Worm (Caenorhabditis elegans) whole organism, L4 larva: ENCODE measurements around the gene C18A11.3.

Source experiments
- ZK546.5 ChIP-seq, 2 experiments: sonication (generic microtip); optimal IDR thresholded peaks; 2 replicates each; lab custom pipeline; 2017; ENCODE audit warnings: missing biosample characterization in 2 of 2, missing genetic modification characterization in 2 of 2
- egl-27 ChIP-seq: sonication (generic microtip); optimal IDR thresholded peaks from 3 replicates; lab custom pipeline; 2017; ENCODE audit warnings: missing biosample characterization, missing genetic modification reagents, missing genetic modification characterization
- fos-1 ChIP-seq: fragments of 150-350 bp; optimal IDR thresholded peaks from 2 replicates; lab custom pipeline; 2014; ENCODE audit warnings: missing biosample characterization, missing genetic modification characterization
- jun-1 ChIP-seq: fragments of 150-350 bp; optimal IDR thresholded peaks from 2 replicates; lab custom pipeline; 2014; ENCODE audit warnings: missing biosample characterization, missing genetic modification reagents, missing genetic modification characterization
- madf-9 ChIP-seq: fragments of 200-800 bp; sonication (Bioruptor generic); conservative IDR thresholded peaks from 2 replicates; pipeline ENCODE4 v1.3.6; 2022; ENCODE audit warnings: missing genetic modification reagents, missing genetic modification characterization, missing compliant biosample characterization
- mep-1 ChIP-seq: fragments of 150-350 bp; sonication (generic microtip); optimal IDR thresholded peaks from 3 replicates; lab custom pipeline; 2014; ENCODE audit warnings: missing biosample characterization, missing genetic modification characterization
- nhr-237 ChIP-seq: sonication (generic microtip); optimal IDR thresholded peaks from 2 replicates; lab custom pipeline; 2017; ENCODE audit warnings: missing biosample characterization, missing genetic modification characterization
- nhr-28 ChIP-seq: fragments of 150-350 bp; optimal IDR thresholded peaks from 2 replicates; lab custom pipeline; 2014; ENCODE audit warnings: missing biosample characterization, missing genetic modification characterization
- pha-4 ChIP-seq, 2 experiments: fragments of 150-350 bp in 1 of 2; fragments of 200-800 bp in 1 of 2; sonication (Bioruptor generic) in 1 of 2; IDR thresholded peaks in 1 of 2; optimal IDR thresholded peaks in 1 of 2; 2 replicates each; pipeline versions ENCODE4 v1.3.6 to Lab custom; 2014 to 2022; ENCODE audit warnings: missing genetic modification characterization in 2 of 2, missing genetic modification reagents in 2 of 2, missing biosample characterization in 1 of 2, missing compliant biosample characterization in 1 of 2
- unc-62 ChIP-seq, 3 experiments: fragments of 150-350 bp in 1 of 3; sonication (generic microtip); optimal IDR thresholded peaks in 2 of 3; peaks in 1 of 3; 1 replicate in 1 of 3; 2 replicates in 2 of 3; lab custom pipeline; 2014 to 2017; ENCODE audit warnings: missing biosample characterization in 3 of 3, missing genetic modification characterization in 3 of 3, missing genetic modification reagents in 3 of 3, missing genotype in 1 of 3
- zag-1 ChIP-seq: fragments of 150-350 bp; optimal IDR thresholded peaks from 2 replicates; lab custom pipeline; 2014; ENCODE audit warnings: missing biosample characterization, missing genetic modification characterization

DNA sequence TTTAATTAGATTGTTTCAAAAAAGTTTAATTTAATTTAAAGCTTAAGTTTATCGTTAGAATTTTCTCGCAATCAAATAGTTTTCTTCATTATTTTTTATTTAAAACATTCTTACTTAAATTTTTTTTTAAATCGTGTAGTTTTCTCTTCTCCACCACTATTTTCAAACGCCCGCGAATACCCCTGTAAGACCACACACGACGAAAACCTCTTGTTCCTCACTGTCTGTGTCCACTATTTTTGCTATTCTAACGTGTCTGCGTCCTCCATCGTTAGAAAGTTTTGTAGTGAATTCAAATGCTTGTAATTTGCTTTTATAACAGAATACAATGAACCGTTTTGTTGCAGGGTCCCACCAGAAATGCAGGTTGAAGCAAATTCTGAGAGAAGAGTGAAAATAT, 20.0 kb upstream of the C18A11.3 start, which contains the start of gene xol-1:
- TF ChIP-seq ZK546.5 (tag; optimal IDR thresholded peaks at IDR 0.05; lab: Kevin White, UChicago) (no peak), unc-62 (GFP tag; optimal IDR thresholded peaks at IDR 0.05 in 1 of 2; lab: Kevin White, UChicago) (no peak), unc-62 (tag; optimal IDR thresholded peaks at IDR 0.05; lab: Kevin White, UChicago) (no peak), mep-1 (tag; lab: Kevin White, UChicago) (no peak), nhr-28 (tag; lab: Kevin White, UChicago) (no peak), jun-1 (no peak), egl-27 (tag; lab: Kevin White, UChicago) (no peak), pha-4 (GFP tag; IDR thresholded peaks at IDR 0.05; lab: Robert Waterston, UW) (no peak), pha-4 (tag; optimal IDR thresholded peaks at IDR 0.05; lab: Kevin White, UChicago) (no peak), fos-1 (tag; lab: Kevin White, UChicago) (no peak), nhr-237 (tag; lab: Kevin White, UChicago) (no peak), zag-1 (tag; lab: Kevin White, UChicago) (no peak), madf-9 (GFP tag; lab: Robert Waterston, UW) (no peak)
